Fruit fly (Drosophila melanogaster) whole organism, wandering third instar larva: ENCODE measurements around the gene Takl2.

Source experiments
- sage ChIP-seq: fragments of 200-800 bp; sonication (Bioruptor generic); optimal IDR thresholded peaks from 2 replicates; lab custom pipeline; 2016; ENCODE audit warnings: missing biosample characterization, mild to moderate bottlenecking, missing genetic modification characterization
- usp ChIP-seq: fragments of >200 bp; optimal IDR thresholded peaks from 2 replicates; lab custom pipeline; 2017; ENCODE audit warnings: missing biosample characterization, missing genetic modification characterization

DNA sequence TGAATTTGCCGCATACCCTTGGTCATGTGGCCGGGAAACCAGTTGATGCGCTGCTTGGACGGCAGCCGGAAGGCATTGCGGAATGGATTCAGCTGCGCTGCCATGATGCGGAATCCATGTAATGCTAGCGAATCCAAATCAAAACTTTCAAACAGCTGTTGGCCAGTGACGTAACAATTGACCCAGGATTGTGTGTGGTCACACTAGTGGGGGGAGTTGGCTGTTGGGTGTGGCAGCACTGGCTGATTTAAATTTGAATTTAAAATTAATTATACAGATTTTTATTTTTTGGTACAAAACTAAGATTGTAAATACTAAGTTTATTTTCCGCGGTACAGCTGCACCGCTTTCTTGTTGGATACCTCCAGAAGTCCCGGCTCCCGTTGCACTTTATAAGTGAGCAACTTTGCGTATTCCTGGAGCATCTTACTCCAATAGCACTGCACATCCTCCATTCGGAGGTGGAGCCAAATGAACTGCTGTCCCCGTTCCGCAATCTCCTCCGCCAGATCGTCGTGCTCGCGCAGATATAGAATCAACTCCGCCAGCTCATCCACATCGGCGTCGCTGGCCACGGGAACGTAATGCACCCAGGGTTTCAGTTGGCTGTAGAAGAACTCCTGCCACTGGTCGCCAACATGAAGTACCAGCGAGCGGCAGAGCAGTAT lies 13.9 kb upstream of the Takl2 start, which contains the start of gene CG17141:
- TF ChIP-seq sage (GFP tag; lab: Kevin White, UChicago), result no peak
- no peak for TF ChIP-seq usp
